Fruit fly (Drosophila melanogaster) whole organism, embryonic: ENCODE results near the gene wapl.

Experiments used
- ATbp ChIP-seq: fragments of 200-800 bp; sonication (Bioruptor generic); optimal IDR thresholded peaks from 2 replicates; lab custom pipeline; 2017; ENCODE audit warnings: missing biosample characterization, mild to moderate bottlenecking, missing genetic modification characterization, missing genetic modification reagents
- CG10366 ChIP-seq: fragments of 200-800 bp; sonication (Bioruptor generic); IDR thresholded peaks from 2 replicates; pipeline ENCODE4 v1.3.6; 2022; ENCODE audit warnings: missing biosample characterization, missing genetic modification characterization
- CG10565 ChIP-seq: fragments of 200-800 bp; sonication (Bioruptor generic); optimal IDR thresholded peaks from 3 replicates; lab custom pipeline; 2016; ENCODE audit warnings: missing biosample characterization, mild to moderate bottlenecking, missing genetic modification characterization
- CG11398 ChIP-seq: fragments of 200-800 bp; sonication (Bioruptor generic); optimal IDR thresholded peaks from 2 replicates; lab custom pipeline; 2016; ENCODE audit warnings: missing biosample characterization, missing genetic modification characterization
- CG11723 ChIP-seq: fragments of 200-800 bp; sonication (Bioruptor generic); optimal IDR thresholded peaks from 2 replicates; lab custom pipeline; 2017; ENCODE audit warnings: missing biosample characterization, mild to moderate bottlenecking, missing genetic modification characterization
- CG12659 ChIP-seq: fragments of 200-800 bp; sonication (Bioruptor generic); optimal IDR thresholded peaks from 3 replicates; lab custom pipeline; 2017; ENCODE audit warnings: mild to moderate bottlenecking, missing biosample characterization, missing genetic modification reagents, missing genetic modification characterization
- CG12942 ChIP-seq: fragments of 200-800 bp; sonication (Bioruptor generic); optimal IDR thresholded peaks from 3 replicates; lab custom pipeline; 2016; ENCODE audit warnings: missing biosample characterization, missing genetic modification characterization
- CG15269 ChIP-seq: fragments of 200-800 bp; sonication (Bioruptor generic); optimal IDR thresholded peaks from 2 replicates; lab custom pipeline; 2018; ENCODE audit warnings: missing biosample characterization, mild to moderate bottlenecking, missing genetic modification characterization, moderate library complexity
- CG17359 ChIP-seq: fragments of 200-800 bp; sonication (Bioruptor generic); optimal IDR thresholded peaks from 3 replicates; lab custom pipeline; 2018; ENCODE audit warnings: missing biosample characterization, mild to moderate bottlenecking, missing genetic modification characterization, moderate library complexity
- CG1792 ChIP-seq: fragments of 200-800 bp; sonication (Bioruptor generic); optimal IDR thresholded peaks from 2 replicates; lab custom pipeline; 2016; ENCODE audit warnings: missing biosample characterization, missing genetic modification characterization
- CG18599 ChIP-seq: fragments of 200-800 bp; sonication (Bioruptor generic); optimal IDR thresholded peaks from 3 replicates; lab custom pipeline; 2017; ENCODE audit warnings: missing biosample characterization, missing genetic modification characterization, mild to moderate bottlenecking, moderate library complexity, missing genetic modification reagents
- CG18619 ChIP-seq: fragments of 200-800 bp; sonication (Bioruptor generic); optimal IDR thresholded peaks from 3 replicates; lab custom pipeline; 2017; ENCODE audit warnings: missing biosample characterization, mild to moderate bottlenecking, missing genetic modification characterization
- CG30403 ChIP-seq: fragments of 200-800 bp; sonication (Bioruptor generic); optimal IDR thresholded peaks from 3 replicates; lab custom pipeline; 2016; ENCODE audit warnings: missing biosample characterization, missing genetic modification characterization
- CG30431 ChIP-seq: fragments of 200-800 bp; sonication (Bioruptor generic); optimal IDR thresholded peaks from 2 replicates; lab custom pipeline; 2017; ENCODE audit warnings: missing biosample characterization, missing genetic modification characterization
- CG5245 ChIP-seq: fragments of 200-800 bp; sonication (Bioruptor generic); optimal IDR thresholded peaks from 3 replicates; lab custom pipeline; 2016; ENCODE audit warnings: missing biosample characterization, missing genetic modification characterization
- CG7839 ChIP-seq: fragments of 200-800 bp; sonication (Bioruptor generic); optimal IDR thresholded peaks from 3 replicates; lab custom pipeline; 2018; ENCODE audit warnings: missing biosample characterization, mild to moderate bottlenecking, missing genetic modification characterization, moderate library complexity
- CG7928 ChIP-seq: fragments of 200-800 bp; sonication (Bioruptor generic); optimal IDR thresholded peaks from 2 replicates; lab custom pipeline; 2017; ENCODE audit warnings: missing biosample characterization, mild to moderate bottlenecking, missing genetic modification characterization
- CG8944 ChIP-seq: fragments of 200-800 bp; sonication (Bioruptor generic); optimal IDR thresholded peaks from 3 replicates; lab custom pipeline; 2016; ENCODE audit warnings: missing biosample characterization, missing genetic modification characterization
- CG9817 ChIP-seq: fragments of 200-800 bp; sonication (Bioruptor generic); optimal IDR thresholded peaks from 2 replicates; lab custom pipeline; 2018; ENCODE audit warnings: missing biosample characterization, mild to moderate bottlenecking, missing genetic modification characterization, moderate library complexity
- CoRest ChIP-seq: fragments of 200-800 bp; sonication (Bioruptor generic); optimal IDR thresholded peaks from 3 replicates; lab custom pipeline; 2018; ENCODE audit warnings: missing biosample characterization, mild to moderate bottlenecking, missing genetic modification characterization, moderate library complexity
- E2f2 ChIP-seq: fragments of 200-800 bp; sonication (Bioruptor generic); IDR thresholded peaks from 2 replicates; pipeline ENCODE4 v1.3.6; 2022; ENCODE audit warnings: missing biosample characterization, missing genetic modification characterization
- Mrtf ChIP-seq: fragments of 200-800 bp; sonication (Bioruptor generic); IDR thresholded peaks from 3 replicates; pipeline ENCODE4 v1.3.6; 2022; ENCODE audit warnings: missing biosample characterization, missing genetic modification characterization
- Pdp1 ChIP-seq, 2 experiments: fragments of 200-800 bp; sonication (Bioruptor generic); optimal IDR thresholded peaks; 3 replicates each; lab custom pipeline; 2016; ENCODE audit warnings: missing biosample characterization in 2 of 2, missing genetic modification characterization in 2 of 2, mild to moderate bottlenecking in 1 of 2, moderate library complexity in 1 of 2
- Ptx1 ChIP-seq: fragments of 200-800 bp; sonication (Bioruptor generic); IDR thresholded peaks from 2 replicates; pipeline ENCODE4 v1.3.6; 2022; ENCODE audit warnings: missing biosample characterization, missing genetic modification characterization
- Rx ChIP-seq: fragments of 200-800 bp; sonication (Bioruptor generic); IDR thresholded peaks from 2 replicates; pipeline ENCODE4 v1.3.6; 2022; ENCODE audit warnings: missing biosample characterization, missing genetic modification characterization
- Sox100B ChIP-seq: fragments of 200-800 bp; sonication (Bioruptor generic); optimal IDR thresholded peaks from 3 replicates; lab custom pipeline; 2018; ENCODE audit warnings: missing biosample characterization, mild to moderate bottlenecking, missing genetic modification characterization
- Ssrp ChIP-seq: fragments of 200-800 bp; sonication (Bioruptor generic); optimal IDR thresholded peaks from 2 replicates; lab custom pipeline; 2018; ENCODE audit warnings: missing biosample characterization, mild to moderate bottlenecking, missing genetic modification characterization, moderate library complexity
- Taf1 ChIP-seq: fragments of 200-800 bp; sonication (Bioruptor generic); IDR thresholded peaks from 2 replicates; pipeline ENCODE4 v1.3.6; 2022; ENCODE audit warnings: missing biosample characterization, missing genetic modification characterization
- chif ChIP-seq, 2 experiments: fragments of 200-800 bp; sonication (Bioruptor generic); optimal IDR thresholded peaks; 3 replicates each; lab custom pipeline; 2016; ENCODE audit warnings: missing biosample characterization in 2 of 2, missing genetic modification characterization in 2 of 2
- croc ChIP-seq: fragments of 200-800 bp; sonication (Bioruptor generic); conservative IDR thresholded peaks from 3 replicates; pipeline ENCODE4 v1.3.6; 2022; ENCODE audit warnings: missing biosample characterization, missing genetic modification characterization
- grn ChIP-seq: fragments of 200-800 bp; sonication (Bioruptor generic); optimal IDR thresholded peaks from 3 replicates; lab custom pipeline; 2017; ENCODE audit warnings: missing biosample characterization, missing genetic modification characterization
- klu ChIP-seq: fragments of 200-800 bp; sonication (Bioruptor generic); IDR thresholded peaks from 2 replicates; pipeline ENCODE4 v1.3.6; 2022; ENCODE audit warnings: missing biosample characterization, missing genetic modification characterization
- lov ChIP-seq, 2 experiments: fragments of 200-800 bp in 1 of 2; fragments of >200 bp in 1 of 2; sonication (Bioruptor generic) in 1 of 2; IDR thresholded peaks in 1 of 2; optimal IDR thresholded peaks in 1 of 2; 2 replicates in 1 of 2; 3 replicates in 1 of 2; pipeline versions ENCODE4 v1.3.6 to Lab custom; 2017 to 2022; ENCODE audit warnings: missing biosample characterization in 1 of 2, missing genetic modification characterization in 1 of 2
- p53 ChIP-seq: fragments of 200-800 bp; sonication (Bioruptor generic); optimal IDR thresholded peaks from 2 replicates; lab custom pipeline; 2016; ENCODE audit warnings: missing biosample characterization, missing genetic modification characterization
- pan ChIP-seq, 4 experiments: fragments of >200 bp in 3 of 4; fragments of 200-800 bp in 1 of 4; sonication (Bioruptor generic) in 1 of 4; optimal IDR thresholded peaks in 3 of 4; IDR thresholded peaks in 1 of 4; 2 replicates each; pipeline versions ENCODE4 v1.3.6 to Lab custom; 2017 to 2022; ENCODE audit warnings: missing biosample characterization in 2 of 4, missing genetic modification characterization in 2 of 4, mixed read lengths in 1 of 4
- phol ChIP-seq: fragments of 200-800 bp; sonication (Bioruptor generic); optimal IDR thresholded peaks from 3 replicates; lab custom pipeline; 2018; ENCODE audit warnings: missing biosample characterization, mild to moderate bottlenecking, missing genetic modification characterization, moderate library complexity
- pnt ChIP-seq: fragments of 200-800 bp; sonication (Bioruptor generic); optimal IDR thresholded peaks from 3 replicates; lab custom pipeline; 2016; ENCODE audit warnings: missing biosample characterization, missing genetic modification characterization
- rib ChIP-seq: fragments of 200-800 bp; sonication (Bioruptor generic); IDR thresholded peaks from 2 replicates; pipeline ENCODE4 v1.3.6; 2022; ENCODE audit warnings: missing biosample characterization, missing genetic modification characterization
- scrt ChIP-seq: fragments of 200-800 bp; sonication (Bioruptor generic); optimal IDR thresholded peaks from 2 replicates; lab custom pipeline; 2018; ENCODE audit warnings: missing biosample characterization, mild to moderate bottlenecking, missing genetic modification characterization, moderate library complexity
- sisA ChIP-seq: fragments of 200-800 bp; sonication (Bioruptor generic); IDR thresholded peaks from 2 replicates; pipeline ENCODE4 v1.3.6; 2022; ENCODE audit warnings: missing biosample characterization, missing genetic modification characterization
- slbo ChIP-seq: fragments of 200-800 bp; sonication (Bioruptor generic); IDR thresholded peaks from 2 replicates; pipeline ENCODE4 v1.3.6; 2022; ENCODE audit warnings: missing biosample characterization, missing genetic modification characterization
- sr ChIP-seq: fragments of 200-800 bp; sonication (Bioruptor generic); IDR thresholded peaks from 3 replicates; pipeline ENCODE4 v1.3.6; 2022; ENCODE audit warnings: missing biosample characterization, missing genetic modification characterization
- ssp ChIP-seq: fragments of 200-800 bp; sonication (Bioruptor generic); IDR thresholded peaks from 2 replicates; pipeline ENCODE4 v1.3.6; 2022; ENCODE audit warnings: missing biosample characterization, missing genetic modification characterization
- stwl ChIP-seq: fragments of 200-800 bp; sonication (Bioruptor generic); optimal IDR thresholded peaks from 3 replicates; lab custom pipeline; 2018; ENCODE audit warnings: missing biosample characterization, mild to moderate bottlenecking, missing genetic modification characterization, moderate library complexity
- unpg ChIP-seq: fragments of 200-800 bp; sonication (Bioruptor generic); optimal IDR thresholded peaks from 3 replicates; lab custom pipeline; 2018; ENCODE audit warnings: missing biosample characterization, mild to moderate bottlenecking, missing genetic modification characterization, moderate library complexity
- z ChIP-seq: fragments of 200-800 bp; sonication (Bioruptor generic); IDR thresholded peaks from 3 replicates; pipeline ENCODE4 v1.3.6; 2022; ENCODE audit warnings: missing biosample characterization, missing genetic modification characterization

wapl gene

DNA sequence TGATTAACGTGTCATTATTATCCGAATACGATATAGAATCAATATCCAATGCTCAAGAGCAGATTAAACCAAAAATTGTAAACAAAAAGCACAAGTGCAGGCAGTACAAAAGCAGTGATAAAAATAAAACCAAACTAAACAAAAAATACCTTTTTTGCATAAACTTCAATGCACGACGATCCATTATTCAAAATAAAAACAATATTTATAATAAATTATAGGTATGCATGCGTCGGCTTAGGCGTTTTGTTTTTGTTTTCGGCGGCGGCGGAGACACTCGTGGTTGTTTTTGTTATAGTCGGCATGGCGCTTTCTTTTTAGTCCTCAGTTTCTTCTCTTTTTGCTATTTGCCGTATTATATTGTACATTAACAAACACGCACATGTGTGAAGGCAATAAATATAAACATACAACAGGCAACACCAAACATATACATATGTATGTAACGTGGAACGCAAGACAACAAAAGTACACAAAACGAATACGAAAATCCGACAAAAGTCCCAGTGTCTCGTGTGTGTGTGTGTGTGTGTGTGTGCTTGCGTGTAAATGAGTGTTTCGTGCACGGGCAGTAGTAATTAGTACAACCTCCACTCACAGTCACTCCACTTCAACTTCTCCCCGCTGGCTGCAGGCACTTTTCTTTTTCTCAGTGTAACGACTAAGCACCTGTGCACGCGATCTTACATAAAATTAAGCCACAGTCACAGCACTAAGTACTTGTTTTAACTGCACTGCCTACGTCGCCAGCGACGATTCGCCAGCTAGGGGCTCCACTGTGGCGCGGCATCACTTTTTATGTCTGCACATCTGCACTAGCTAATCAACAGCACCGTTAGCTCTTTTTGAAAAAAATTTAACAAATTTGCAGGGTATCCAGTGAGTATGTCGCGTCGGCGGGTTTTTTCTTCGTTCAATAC is 22.7 kb downstream of the wapl start (continued):
- TF ChIP-seq sr (0 out of 3 replicates have a peak, but pooled peaks have one; percentile 23), Mrtf (GFP tag; lab: Robert Waterston, UW) (peak; percentile 61; the same call in 1 of the 3 replicates), CG18619 (GFP tag; lab: Kevin White, UChicago) (peak; percentile 27), croc (GFP tag; lab: Robert Waterston, UW) (peak; percentile 18; the same call in 1 of the 3 replicates), CG17359 (tag; lab: Kevin White, UChicago) (peak; percentile 15), scrt (GFP tag; lab: Kevin White, UChicago) (peak; percentile 26), CG7928 (GFP tag; lab: Kevin White, UChicago) (no peak), chif (GFP tag; optimal IDR thresholded peaks at IDR 0.05; lab: Kevin White, UChicago) (peak in 1 of 2 experiments; percentile 42), klu (GFP tag; lab: Robert Waterston, UW) (0 out of 2 replicates have a peak, but pooled peaks have one; percentile 40), Ptx1 (GFP tag; lab: Robert Waterston, UW) (peak; percentile 75), z (peak; percentile 20; the same call in 1 of the 3 replicates), pan (optimal IDR thresholded peaks at IDR 0.05; lab: Kevin White, UChicago) (no peak), pan (GFP tag; optimal IDR thresholded peaks at IDR 0.05 in 1 of 2, IDR thresholded peaks at IDR 0.05 in 1 of 2) (peak in 1 of 2 experiments; percentile 66), CG9817 (tag; lab: Kevin White, UChicago) (peak; percentile 42), phol (tag; lab: Kevin White, UChicago) (peak; percentile 40), CG30403 (GFP tag; lab: Kevin White, UChicago) (peak; percentile 56), CG10565 (GFP tag; lab: Kevin White, UChicago) (no peak), CG30431 (GFP tag; lab: Kevin White, UChicago) (peak; percentile 12), CG7839 (tag; lab: Kevin White, UChicago) (peak; percentile 54), CG11723 (GFP tag; lab: Kevin White, UChicago) (no peak), CG10366 (peak; percentile 39; the same call in 1 of the 2 replicates), sisA (GFP tag; lab: Robert Waterston, UW) (no peak; the same call in none of the 2 replicates), lov (optimal IDR thresholded peaks at IDR 0.05; lab: Kevin White, UChicago) (peak; percentile 82), lov (GFP tag; IDR thresholded peaks at IDR 0.05; lab: Robert Waterston, UW) (no peak), CG1792 (GFP tag; lab: Kevin White, UChicago) (peak; percentile 17), unpg (GFP tag; lab: Kevin White, UChicago) (peak; percentile 45), Taf1 (GFP tag; lab: Robert Waterston, UW) (peak; percentile 19; the same call in 1 of the 2 replicates), p53 (GFP tag; lab: Kevin White, UChicago) (peak; percentile 38), CG5245 (GFP tag; lab: Kevin White, UChicago) (no peak), CG8944 (GFP tag; lab: Kevin White, UChicago) (peak; percentile 23), CG12942 (GFP tag; lab: Kevin White, UChicago) (peak; percentile 15), Rx (peak; percentile 27; the same call in 1 of the 2 replicates), stwl (tag; lab: Kevin White, UChicago) (no peak), pnt (GFP tag; lab: Kevin White, UChicago) (peak; percentile 42), CoRest (tag; lab: Kevin White, UChicago) (peak; percentile 25), grn (GFP tag; lab: Kevin White, UChicago) (no peak), ATbp (GFP tag; lab: Kevin White, UChicago) (peak; percentile 34), E2f2 (peak; percentile 19; the same call in 1 of the 2 replicates), rib (no peak), slbo (GFP tag; lab: Robert Waterston, UW) (peak; percentile 54), Sox100B (peak; percentile 21), ssp (peak; percentile 41; the same call in 1 of the 2 replicates), CG12659 (GFP tag; lab: Kevin White, UChicago) (no peak), CG15269 (peak; percentile 54), Pdp1 (GFP tag; optimal IDR thresholded peaks at IDR 0.05; lab: Kevin White, UChicago) (peak; percentile 38 to 64), Ssrp (tag; lab: Kevin White, UChicago) (peak; percentile 20), CG11398 (GFP tag; lab: Kevin White, UChicago) (no peak), CG18599 (GFP tag; lab: Kevin White, UChicago) (peak; percentile 52)
